Worm (Caenorhabditis elegans) whole organism, early embryonic: Measurements from ENCODE around the gene ntl-9.

Experiments used
- B0310.2 ChIP-seq: sonication (generic microtip); optimal IDR thresholded peaks from 2 replicates; lab custom pipeline; 2016; ENCODE audit warnings: mild to moderate bottlenecking, missing genetic modification characterization, missing compliant biosample characterization
- F13C5.2 ChIP-seq: sonication (generic microtip); optimal IDR thresholded peaks from 2 replicates; lab custom pipeline; 2017; ENCODE audit warnings: mild to moderate bottlenecking, missing genetic modification characterization, inconsistent platforms, missing compliant biosample characterization
- ama-1 ChIP-seq: fragments of 150-350 bp; optimal IDR thresholded peaks from 2 replicates; lab custom pipeline; 2014
- flt-1 ChIP-seq: fragments of 200-800 bp; sonication (Bioruptor generic); IDR thresholded peaks from 2 replicates; pipeline ENCODE4 v1.3.6; 2022; ENCODE audit warnings: missing genetic modification characterization, missing compliant biosample characterization
- hmbx-1 ChIP-seq: sonication (generic microtip); optimal IDR thresholded peaks from 2 replicates; lab custom pipeline; 2016; ENCODE audit warnings: mild to moderate bottlenecking, missing genetic modification characterization, missing compliant biosample characterization
- tra-4 ChIP-seq: sonication (generic microtip); optimal IDR thresholded peaks from 2 replicates; lab custom pipeline; 2017; ENCODE audit warnings: missing genetic modification characterization, missing compliant biosample characterization

ce11 chrIII:4924134-4924533, 20.2 kb upstream of the ntl-9 start:
- TF ChIP-seq flt-1 (GFP tag; lab: Robert Waterston, UW), result no peak
- no peak for TF ChIP-seq hmbx-1 (tag; lab: Kevin White, UChicago)
- TF ChIP-seq ama-1, result no peak
- TF ChIP-seq B0310.2 (tag; lab: Kevin White, UChicago), result no peak
- no peak for TF ChIP-seq F13C5.2 (tag; lab: Kevin White, UChicago)
- no peak for TF ChIP-seq tra-4
